Fruit fly (Drosophila melanogaster) whole organism, embryonic: ENCODE measurements around the gene RluA-1.
A peak's percentile ranks its signal among the peaks of the same experiment; 100 is the strongest.

ENCODE experiments used
- Ada2b ChIP-seq: fragments of 200-800 bp; sonication (Bioruptor generic); IDR thresholded peaks from 2 replicates; pipeline ENCODE4 v1.3.6; 2022; ENCODE audit warnings: missing biosample characterization, missing genetic modification characterization
- Adf1 ChIP-seq: fragments of 200-800 bp; sonication (Bioruptor generic); IDR thresholded peaks from 2 replicates; pipeline ENCODE4 v1.3.6; 2022; ENCODE audit warnings: missing biosample characterization, missing genetic modification characterization
- Atf-2 ChIP-seq: fragments of 200-800 bp; sonication (Bioruptor generic); optimal IDR thresholded peaks from 2 replicates; lab custom pipeline; 2016; ENCODE audit warnings: missing biosample characterization, missing genetic modification characterization
- CG10147 ChIP-seq: fragments of 200-800 bp; sonication (Bioruptor generic); optimal IDR thresholded peaks from 2 replicates; lab custom pipeline; 2019; ENCODE audit warnings: missing biosample characterization, mild to moderate bottlenecking, missing genetic modification characterization, moderate library complexity
- CG10654 ChIP-seq: fragments of 200-800 bp; sonication (Bioruptor generic); optimal IDR thresholded peaks from 2 replicates; lab custom pipeline; 2016; ENCODE audit warnings: missing biosample characterization, missing genetic modification characterization
- CG11398 ChIP-seq: fragments of 200-800 bp; sonication (Bioruptor generic); optimal IDR thresholded peaks from 2 replicates; lab custom pipeline; 2016; ENCODE audit warnings: missing biosample characterization, missing genetic modification characterization
- CG11504 ChIP-seq: fragments of 200-800 bp; sonication (Bioruptor generic); optimal IDR thresholded peaks from 3 replicates; lab custom pipeline; 2019; ENCODE audit warnings: missing biosample characterization, mild to moderate bottlenecking, missing genetic modification characterization, moderate library complexity
- CG14014 ChIP-seq: fragments of 200-800 bp; sonication (Bioruptor generic); IDR thresholded peaks from 2 replicates; pipeline ENCODE4 v1.3.6; 2022; ENCODE audit warnings: missing biosample characterization, missing genetic modification characterization
- CG16779 ChIP-seq: fragments of 200-800 bp; sonication (Bioruptor generic); IDR thresholded peaks from 2 replicates; pipeline ENCODE4 v1.3.6; 2022; ENCODE audit warnings: missing biosample characterization, missing genetic modification characterization
- CG17568 ChIP-seq: fragments of 200-800 bp; sonication (Bioruptor generic); optimal IDR thresholded peaks from 2 replicates; lab custom pipeline; 2018; ENCODE audit warnings: missing biosample characterization, mild to moderate bottlenecking, missing genetic modification characterization, moderate library complexity
- CG1792 ChIP-seq: fragments of 200-800 bp; sonication (Bioruptor generic); optimal IDR thresholded peaks from 2 replicates; lab custom pipeline; 2016; ENCODE audit warnings: missing biosample characterization, missing genetic modification characterization
- CG18476 ChIP-seq: fragments of 200-800 bp; sonication (Bioruptor generic); optimal IDR thresholded peaks from 2 replicates; lab custom pipeline; 2016; ENCODE audit warnings: missing biosample characterization, mild to moderate bottlenecking, missing genetic modification characterization
- CG2202 ChIP-seq: fragments of 200-800 bp; sonication (Bioruptor generic); optimal IDR thresholded peaks from 2 replicates; lab custom pipeline; 2018; ENCODE audit warnings: missing biosample characterization, mild to moderate bottlenecking, missing genetic modification characterization
- CG2712 ChIP-seq: fragments of 200-800 bp; optimal IDR thresholded peaks from 3 replicates; lab custom pipeline; 2019; ENCODE audit warnings: missing biosample characterization, mild to moderate bottlenecking, missing genetic modification characterization, moderate library complexity
- CG3995 ChIP-seq: fragments of 200-800 bp; sonication (Bioruptor generic); optimal IDR thresholded peaks from 3 replicates; lab custom pipeline; 2016; ENCODE audit warnings: missing biosample characterization, missing genetic modification characterization
- CG42726 ChIP-seq: fragments of 200-800 bp; sonication (Bioruptor generic); IDR thresholded peaks from 2 replicates; pipeline ENCODE4 v1.3.6; 2022; ENCODE audit warnings: missing biosample characterization, missing genetic modification characterization; ENCODE audit not compliant: partially characterized antibody
- CG4360 ChIP-seq: fragments of 200-800 bp; sonication (Bioruptor generic); IDR thresholded peaks from 2 replicates; pipeline ENCODE4 v1.3.6; 2022; ENCODE audit warnings: missing biosample characterization, missing genetic modification characterization
- CG4854 ChIP-seq: fragments of 200-800 bp; sonication (Bioruptor generic); optimal IDR thresholded peaks from 2 replicates; lab custom pipeline; 2016; ENCODE audit warnings: missing biosample characterization, missing genetic modification characterization, inconsistent platforms
- CG7786 ChIP-seq: fragments of 200-800 bp; sonication (Bioruptor generic); optimal IDR thresholded peaks from 2 replicates; lab custom pipeline; 2016; ENCODE audit warnings: missing biosample characterization, missing genetic modification characterization
- CG8944 ChIP-seq: fragments of 200-800 bp; sonication (Bioruptor generic); optimal IDR thresholded peaks from 3 replicates; lab custom pipeline; 2016; ENCODE audit warnings: missing biosample characterization, missing genetic modification characterization
- CG9727 ChIP-seq: fragments of 200-800 bp; sonication (Bioruptor generic); optimal IDR thresholded peaks from 3 replicates; lab custom pipeline; 2017; ENCODE audit warnings: missing biosample characterization, mild to moderate bottlenecking, missing genetic modification characterization
- D19A ChIP-seq: fragments of 200-800 bp; optimal IDR thresholded peaks from 3 replicates; lab custom pipeline; 2019; ENCODE audit warnings: missing biosample characterization, mild to moderate bottlenecking, missing genetic modification characterization, moderate library complexity
- Drgx ChIP-seq: fragments of 200-800 bp; sonication (Bioruptor generic); IDR thresholded peaks from 2 replicates; pipeline ENCODE4 v1.3.6; 2022; ENCODE audit warnings: missing biosample characterization, missing genetic modification characterization
- Elba2 ChIP-seq: fragments of 200-800 bp; sonication (Bioruptor generic); optimal IDR thresholded peaks from 3 replicates; lab custom pipeline; 2016; ENCODE audit warnings: missing biosample characterization, missing genetic modification characterization
- Fer2 ChIP-seq: fragments of 200-800 bp; sonication (Bioruptor generic); optimal IDR thresholded peaks from 2 replicates; lab custom pipeline; 2018; ENCODE audit warnings: missing biosample characterization, mild to moderate bottlenecking, missing genetic modification characterization, moderate library complexity
- MESR4 ChIP-seq: fragments of 200-800 bp; sonication (Bioruptor generic); optimal IDR thresholded peaks from 2 replicates; lab custom pipeline; 2018; ENCODE audit warnings: missing biosample characterization, mild to moderate bottlenecking, missing genetic modification characterization, moderate library complexity
- Mad ChIP-seq: fragments of 200-800 bp; sonication (Bioruptor generic); optimal IDR thresholded peaks from 2 replicates; lab custom pipeline; 2016; ENCODE audit warnings: missing biosample characterization, missing genetic modification characterization
- NC2α ChIP-seq: fragments of 200-800 bp; sonication (Bioruptor generic); optimal IDR thresholded peaks from 2 replicates; lab custom pipeline; 2016; ENCODE audit warnings: missing biosample characterization, missing genetic modification characterization
- NfI ChIP-seq: fragments of 200-800 bp; sonication (Bioruptor generic); optimal IDR thresholded peaks from 3 replicates; lab custom pipeline; 2018; ENCODE audit warnings: missing biosample characterization, mild to moderate bottlenecking, missing genetic modification characterization, moderate library complexity
- Optix ChIP-seq: fragments of 200-800 bp; sonication (Bioruptor generic); IDR thresholded peaks from 3 replicates; pipeline ENCODE4 v1.3.6; 2022; ENCODE audit warnings: missing biosample characterization, missing genetic modification characterization
- PHDP ChIP-seq: fragments of 200-800 bp; sonication (Bioruptor generic); optimal IDR thresholded peaks from 3 replicates; lab custom pipeline; 2018; ENCODE audit warnings: missing biosample characterization, mild to moderate bottlenecking, missing genetic modification characterization, moderate library complexity
- Side ChIP-seq: fragments of 200-800 bp; sonication (Bioruptor generic); optimal IDR thresholded peaks from 2 replicates; lab custom pipeline; 2016; ENCODE audit warnings: missing biosample characterization, missing genetic modification characterization
- Ssrp ChIP-seq: fragments of 200-800 bp; sonication (Bioruptor generic); optimal IDR thresholded peaks from 2 replicates; lab custom pipeline; 2018; ENCODE audit warnings: missing biosample characterization, mild to moderate bottlenecking, missing genetic modification characterization, moderate library complexity
- Usf ChIP-seq: fragments of 200-800 bp; sonication (Bioruptor generic); optimal IDR thresholded peaks from 2 replicates; lab custom pipeline; 2017; ENCODE audit warnings: missing genotype, missing biosample characterization, missing genetic modification characterization
- bigmax ChIP-seq: fragments of 200-800 bp; sonication (Bioruptor generic); optimal IDR thresholded peaks from 2 replicates; lab custom pipeline; 2018; ENCODE audit warnings: missing biosample characterization, mild to moderate bottlenecking, missing genetic modification characterization
- caup ChIP-seq: fragments of 200-800 bp; sonication (Bioruptor generic); optimal IDR thresholded peaks from 3 replicates; lab custom pipeline; 2017; ENCODE audit warnings: missing biosample characterization, mild to moderate bottlenecking, missing genetic modification characterization, moderate library complexity; ENCODE audit not compliant: severe bottlenecking
- chinmo ChIP-seq: fragments of 200-800 bp; sonication (Bioruptor generic); IDR thresholded peaks from 4 replicates; pipeline ENCODE4 v1.3.6; 2022; ENCODE audit warnings: missing biosample characterization, missing genetic modification characterization; ENCODE audit not compliant: partially characterized antibody
- chn ChIP-seq: fragments of 200-800 bp; sonication (Bioruptor generic); optimal IDR thresholded peaks from 2 replicates; lab custom pipeline; 2016; ENCODE audit warnings: missing biosample characterization, missing genetic modification characterization
- ci ChIP-seq: fragments of 200-800 bp; sonication (Bioruptor generic); IDR thresholded peaks from 3 replicates; pipeline ENCODE4 v1.3.6; 2022; ENCODE audit warnings: missing biosample characterization, missing genetic modification characterization
- dati ChIP-seq: fragments of 200-800 bp; sonication (Bioruptor generic); IDR thresholded peaks from 2 replicates; pipeline ENCODE4 v1.3.6; 2022; ENCODE audit warnings: missing biosample characterization, missing genetic modification characterization
- dimm ChIP-seq: fragments of 200-800 bp; sonication (Bioruptor generic); IDR thresholded peaks from 2 replicates; pipeline ENCODE4 v1.3.6; 2022; ENCODE audit warnings: missing biosample characterization, missing genetic modification characterization
- dmrt99B ChIP-seq: fragments of 200-800 bp; sonication (Bioruptor generic); optimal IDR thresholded peaks from 2 replicates; lab custom pipeline; 2018; ENCODE audit warnings: missing biosample characterization, mild to moderate bottlenecking, missing genetic modification characterization, moderate library complexity
- ftz-f1 ChIP-seq: fragments of 200-800 bp; sonication (Bioruptor generic); optimal IDR thresholded peaks from 2 replicates; lab custom pipeline; 2016; ENCODE audit warnings: missing biosample characterization, missing genetic modification characterization
- lov ChIP-seq, 2 experiments: fragments of 200-800 bp in 1 of 2; fragments of >200 bp in 1 of 2; sonication (Bioruptor generic) in 1 of 2; IDR thresholded peaks in 1 of 2; optimal IDR thresholded peaks in 1 of 2; 2 replicates in 1 of 2; 3 replicates in 1 of 2; pipeline versions ENCODE4 v1.3.6 to Lab custom; 2017 to 2022; ENCODE audit warnings: missing biosample characterization in 1 of 2, missing genetic modification characterization in 1 of 2
- pros ChIP-seq: fragments of 200-800 bp; sonication (Bioruptor generic); optimal IDR thresholded peaks from 3 replicates; lab custom pipeline; 2019; ENCODE audit warnings: missing biosample characterization, mild to moderate bottlenecking, missing genetic modification characterization, moderate library complexity
- rib ChIP-seq: fragments of 200-800 bp; sonication (Bioruptor generic); IDR thresholded peaks from 2 replicates; pipeline ENCODE4 v1.3.6; 2022; ENCODE audit warnings: missing biosample characterization, missing genetic modification characterization
- scrt ChIP-seq: fragments of 200-800 bp; sonication (Bioruptor generic); optimal IDR thresholded peaks from 2 replicates; lab custom pipeline; 2018; ENCODE audit warnings: missing biosample characterization, mild to moderate bottlenecking, missing genetic modification characterization, moderate library complexity
- sim ChIP-seq: fragments of 200-800 bp; sonication (Bioruptor generic); IDR thresholded peaks from 2 replicates; pipeline ENCODE4 v1.3.6; 2022; ENCODE audit warnings: missing biosample characterization, missing genetic modification characterization
- sna ChIP-seq: fragments of 200-800 bp; sonication (Bioruptor generic); IDR thresholded peaks from 2 replicates; pipeline ENCODE4 v1.3.6; 2022; ENCODE audit warnings: missing biosample characterization, missing genetic modification characterization; ENCODE audit not compliant: partially characterized antibody
- sob ChIP-seq: fragments of 200-800 bp; sonication (Bioruptor generic); IDR thresholded peaks from 2 replicates; pipeline ENCODE4 v1.3.6; 2022; ENCODE audit warnings: missing biosample characterization, missing genetic modification characterization
- tgo ChIP-seq: fragments of 200-800 bp; sonication (Bioruptor generic); IDR thresholded peaks from 3 replicates; pipeline ENCODE4 v1.3.6; 2022; ENCODE audit warnings: missing biosample characterization, missing genetic modification characterization
- tin ChIP-seq: fragments of 200-800 bp; sonication (Bioruptor generic); optimal IDR thresholded peaks from 3 replicates; lab custom pipeline; 2016; ENCODE audit warnings: missing biosample characterization, missing genetic modification characterization

RluA-1 gene

DNA sequence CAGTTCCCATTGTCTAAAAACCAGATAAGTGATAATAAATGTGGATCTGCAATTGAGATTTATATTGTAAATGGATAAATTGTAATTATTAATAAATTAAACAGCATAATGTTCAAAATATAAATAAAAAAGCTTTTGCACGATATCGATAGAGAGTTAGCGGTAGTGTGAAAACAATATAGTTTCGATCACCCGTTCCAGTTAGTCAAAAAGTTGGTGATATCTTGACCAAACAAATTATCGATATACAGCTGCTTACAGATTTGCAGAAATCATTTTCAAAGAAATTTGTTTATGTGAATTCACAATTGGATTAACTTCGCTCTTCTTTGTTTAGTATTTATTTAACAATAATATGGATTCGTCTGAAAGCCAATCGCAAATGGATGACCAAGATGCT lies 35.0 kb downstream of the RluA-1 start, which contains the start of gene Nse4 (continued):
- TF ChIP-seq Fer2 (tag; lab: Kevin White, UChicago) (no peak), tin (GFP tag; lab: Kevin White, UChicago) (no peak), caup (no peak), CG11504 (tag; lab: Kevin White, UChicago) (no peak), Elba2 (GFP tag; lab: Kevin White, UChicago) (no peak), CG4360 (GFP tag; lab: Robert Waterston, UW) (no peak), sim (no peak), CG10147 (GFP tag; lab: Kevin White, UChicago) (no peak), chn (no peak), CG17568 (GFP tag; lab: Kevin White, UChicago) (no peak), tgo (GFP tag; lab: Robert Waterston, UW) (no peak), Atf-2 (GFP tag; lab: Kevin White, UChicago) (no peak), CG16779 (GFP tag; lab: Robert Waterston, UW) (no peak), CG10654 (GFP tag; lab: Kevin White, UChicago) (no peak), sna (GFP tag; lab: Robert Waterston, UW) (peak; percentile 83), bigmax (GFP tag; lab: Kevin White, UChicago) (no peak), CG1792 (GFP tag; lab: Kevin White, UChicago) (no peak), Usf (GFP tag; lab: Kevin White, UChicago) (no peak), sob (GFP tag; lab: Robert Waterston, UW) (no peak), MESR4 (GFP tag; lab: Kevin White, UChicago) (peak; percentile 16), Ssrp (tag; lab: Kevin White, UChicago) (no peak), dati (GFP tag; lab: Robert Waterston, UW) (no peak), scrt (GFP tag; lab: Kevin White, UChicago) (no peak), CG42726 (GFP tag; lab: Robert Waterston, UW) (no peak), pros (GFP tag; lab: Kevin White, UChicago) (no peak), CG9727 (GFP tag; lab: Kevin White, UChicago) (no peak), CG8944 (GFP tag; lab: Kevin White, UChicago) (no peak), CG2712 (tag; lab: Kevin White, UChicago) (peak; percentile 23), lov (optimal IDR thresholded peaks at IDR 0.05; lab: Kevin White, UChicago) (no peak), lov (GFP tag; IDR thresholded peaks at IDR 0.05; lab: Robert Waterston, UW) (no peak), Mad (no peak), chinmo (peak; percentile 85; the same call in 2 of the 4 replicates), CG11398 (GFP tag; lab: Kevin White, UChicago) (no peak), CG4854 (no peak), rib (GFP tag; lab: Robert Waterston, UW) (no peak), CG2202 (tag; lab: Kevin White, UChicago) (no peak), Optix (GFP tag; lab: Robert Waterston, UW) (no peak), NfI (no peak), Adf1 (GFP tag; lab: Robert Waterston, UW) (no peak), Drgx (GFP tag; lab: Robert Waterston, UW) (no peak), ftz-f1 (GFP tag; lab: Kevin White, UChicago) (no peak), D19A (tag; lab: Kevin White, UChicago) (no peak), CG18476 (no peak), CG7786 (GFP tag; lab: Kevin White, UChicago) (no peak), CG14014 (GFP tag; lab: Robert Waterston, UW) (no peak), dmrt99B (tag; lab: Kevin White, UChicago) (no peak), Side (GFP tag; lab: Kevin White, UChicago) (no peak), Ada2b (no peak), ci (GFP tag; lab: Robert Waterston, UW) (no peak), NC2α (GFP tag; lab: Kevin White, UChicago) (no peak), PHDP (tag; lab: Kevin White, UChicago) (no peak), dimm (GFP tag; lab: Robert Waterston, UW) (no peak), CG3995 (GFP tag; lab: Kevin White, UChicago) (no peak)
